Fruit fly (Drosophila melanogaster) S2 (cell line): ENCODE measurements around the gene CG5639.

Experiments
- CG8478 ChIP-seq: fragments of >200 bp; optimal IDR thresholded peaks from 2 replicates; lab custom pipeline; 2018
- CTCF ChIP-seq, 2 experiments: fragments of >200 bp; optimal IDR thresholded peaks; 2 replicates each; lab custom pipeline; 2018

DNA sequence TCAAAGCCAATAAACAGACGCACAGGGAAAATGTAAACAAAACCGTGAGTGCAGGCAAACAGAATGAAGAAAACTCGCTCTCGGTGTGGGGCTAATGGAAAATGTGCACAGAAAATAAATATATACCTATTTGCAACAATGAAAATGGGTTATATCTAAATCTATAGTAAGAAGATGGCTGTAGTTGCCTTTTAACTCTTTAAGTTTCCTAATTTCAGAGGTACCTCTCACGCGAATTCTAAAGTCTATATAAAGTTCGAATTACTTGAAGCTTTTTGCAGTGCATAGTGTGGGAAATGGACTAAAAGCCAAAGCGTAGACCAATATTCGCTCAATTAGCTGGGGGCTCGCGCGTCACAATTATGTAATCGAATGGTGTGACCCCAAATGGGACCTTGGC, 41.0 kb downstream of the CG5639 start:
- TF ChIP-seq CG8478 (no peak), CTCF (optimal IDR thresholded peaks at IDR 0.05; lab: Kevin White, UChicago) (no peak)
